Fruit fly (Drosophila melanogaster): ENCODE data around the gene CG9123.

DNA sequence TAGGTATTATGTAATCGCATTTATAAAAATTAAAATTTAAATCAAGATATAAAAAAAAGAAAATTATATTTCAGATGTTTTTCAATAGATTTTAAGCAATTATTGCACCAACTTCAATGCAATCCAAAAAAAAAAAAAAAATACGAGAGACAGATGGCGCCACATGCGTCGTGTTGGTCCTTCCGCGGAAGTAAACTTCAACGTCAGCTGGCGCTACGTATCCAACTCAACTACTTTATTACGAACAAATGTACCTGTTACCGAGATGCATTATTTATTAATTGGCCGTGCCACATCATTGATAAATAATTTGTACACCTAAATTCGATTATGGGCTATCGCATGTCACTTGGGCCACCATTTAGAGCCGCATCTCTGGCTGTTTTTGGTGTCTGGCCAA lies 11.7 kb upstream of the CG9123 start:
- no peak for TF ChIP-seq CG6163 (GFP tag; IDR thresholded peaks at IDR 0.05)
- no peak for TF ChIP-seq CG11902 (GFP tag; optimal IDR thresholded peaks at IDR 0.05)
- TF ChIP-seq CG34406 (GFP tag; optimal IDR thresholded peaks at IDR 0.05), result no peak
- TF ChIP-seq fd59A (GFP tag; optimal IDR thresholded peaks at IDR 0.05), result no peak
- no peak for TF ChIP-seq salr (GFP tag; optimal IDR thresholded peaks at IDR 0.05)
- TF ChIP-seq CG10631 (GFP tag; optimal IDR thresholded peaks at IDR 0.05), result no peak
- no peak for TF ChIP-seq CG15336 (GFP tag; IDR thresholded peaks at IDR 0.05)
- TF ChIP-seq lz (GFP tag; optimal IDR thresholded peaks at IDR 0.05), result no peak
- TF ChIP-seq Sox15 (GFP tag; optimal IDR thresholded peaks at IDR 0.05), result no peak
- TF ChIP-seq CG10669 (GFP tag; optimal IDR thresholded peaks at IDR 0.05), result no peak
- no peak for TF ChIP-seq esn (GFP tag; optimal IDR thresholded peaks at IDR 0.05)
- TF ChIP-seq net (GFP tag; optimal IDR thresholded peaks at IDR 0.05), result no peak
- no peak for TF ChIP-seq Hr39 (GFP tag; optimal IDR thresholded peaks at IDR 0.05)

All from whole organism, prepupa.